Fruit fly (Drosophila melanogaster) whole organism, adult: ENCODE results near the gene Karl.

ENCODE experiments used
- CG11617 ChIP-seq: fragments of 200-800 bp; sonication (Bioruptor generic); optimal IDR thresholded peaks from 2 replicates; lab custom pipeline; 2017; ENCODE audit warnings: mild to moderate bottlenecking, missing biosample characterization, missing genetic modification reagents, missing genetic modification characterization
- CG14711 ChIP-seq: fragments of 200-800 bp; sonication (Bioruptor generic); optimal IDR thresholded peaks from 2 replicates; lab custom pipeline; 2018; ENCODE audit warnings: missing biosample characterization, mild to moderate bottlenecking, missing genetic modification characterization, moderate library complexity
- CG1620 ChIP-seq: fragments of 200-800 bp; sonication (Bioruptor generic); optimal IDR thresholded peaks from 2 replicates; lab custom pipeline; 2016; ENCODE audit warnings: missing biosample characterization, missing genetic modification characterization
- CG7101 ChIP-seq: fragments of 200-800 bp; sonication (Bioruptor generic); optimal IDR thresholded peaks from 2 replicates; lab custom pipeline; 2018; ENCODE audit warnings: missing biosample characterization, mild to moderate bottlenecking, missing genetic modification characterization, moderate library complexity
- Clk ChIP-seq: fragments of 200-800 bp; sonication (Bioruptor generic); optimal IDR thresholded peaks from 2 replicates; lab custom pipeline; 2017; ENCODE audit warnings: missing biosample characterization, missing genetic modification characterization
- bab1 ChIP-seq: fragments of 200-800 bp; sonication (Bioruptor generic); optimal IDR thresholded peaks from 3 replicates; lab custom pipeline; 2019; ENCODE audit warnings: missing biosample characterization, mild to moderate bottlenecking, missing genetic modification characterization, moderate library complexity
- cic ChIP-seq: fragments of 200-800 bp; sonication (Bioruptor generic); optimal IDR thresholded peaks from 2 replicates; lab custom pipeline; 2017; ENCODE audit warnings: missing biosample characterization, mild to moderate bottlenecking, missing genetic modification characterization, moderate library complexity
- kay ChIP-seq: fragments of 200-800 bp; sonication (Bioruptor generic); peaks from one replicate; lab custom pipeline; 2016; ENCODE audit warnings: missing biosample characterization, missing genetic modification characterization, borderline replicate concordance
- ovo ChIP-seq: fragments of 200-800 bp; sonication (Bioruptor generic); optimal IDR thresholded peaks from 2 replicates; lab custom pipeline; 2016; ENCODE audit warnings: missing biosample characterization, missing genetic modification characterization

- TF ChIP-seq CG7101 (tag; lab: Kevin White, UChicago) (no peak), ovo (GFP tag; lab: Kevin White, UChicago) (no peak), cic (GFP tag; lab: Kevin White, UChicago) (no peak), Clk (no peak), CG14711 (tag; lab: Kevin White, UChicago) (no peak), CG1620 (GFP tag; lab: Kevin White, UChicago) (no peak), kay (no peak), CG11617 (GFP tag; lab: Kevin White, UChicago) (no peak), bab1 (GFP tag; lab: Kevin White, UChicago) (no peak)
Observed at dm6 chrX:11778734-11779220, 8.4 kb upstream of the Karl start, which contains the start of gene dy.
